Worm (Caenorhabditis elegans): ENCODE measurements around the gene pud-1.1.
"Not testable (repeated sequence)": the region's sequence is repeated elsewhere in the genome, so short reads cannot be mapped to it uniquely, and the experiment has no call there.

ce11 chrV:2321001-2321400 is 9.2 kb upstream of the pud-1.1 start, which contains the start of gene Y19D10B.6:
- not testable (repeated sequence) for TF ChIP-seq ztf-11 (tag; optimal IDR thresholded peaks at IDR 0.05); ces-1 (GFP tag; optimal IDR thresholded peaks at IDR 0.05); nhr-76 (tag; optimal IDR thresholded peaks at IDR 0.05); snpc-4 (tag; optimal IDR thresholded peaks at IDR 0.05); lsy-2 (tag; optimal IDR thresholded peaks at IDR 0.05); nhr-12 (tag; optimal IDR thresholded peaks at IDR 0.05); elt-1 (tag; optimal IDR thresholded peaks at IDR 0.05; ENCODE audit: borderline replicate concordance, insufficient read depth)
